Fruit fly (Drosophila melanogaster): ENCODE measurements around the gene CG31223.

DNA sequence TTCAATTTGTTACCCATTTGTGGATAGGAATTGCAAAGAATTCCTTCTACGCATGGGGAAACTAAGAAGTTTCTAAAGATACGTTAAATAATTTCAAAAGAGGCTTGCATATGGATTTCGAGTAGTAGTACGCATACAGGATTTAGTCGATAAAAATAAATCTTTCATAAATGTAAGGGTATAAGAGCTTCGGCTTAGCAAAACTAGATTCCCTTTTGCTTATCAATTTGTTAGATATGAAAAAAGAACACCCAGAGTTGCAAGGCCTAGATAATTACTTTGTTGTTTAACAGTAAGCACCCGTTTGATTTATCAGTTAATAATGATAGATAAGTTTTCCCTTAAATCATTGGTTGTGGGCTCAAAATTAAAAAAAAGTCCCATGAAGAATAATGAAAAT lies 14.6 kb downstream of the CG31223 start:
- TF ChIP-seq CG33017 (tag; optimal IDR thresholded peaks at IDR 0.05) (no peak), Mnt (GFP tag; optimal IDR thresholded peaks at IDR 0.05) (no peak), CG7101 (tag; optimal IDR thresholded peaks at IDR 0.05) (no peak), cic (GFP tag; optimal IDR thresholded peaks at IDR 0.05) (no peak), Hr96 (GFP tag; optimal IDR thresholded peaks at IDR 0.05) (no peak), CG1620 (GFP tag; optimal IDR thresholded peaks at IDR 0.05) (no peak), tj (GFP tag; optimal IDR thresholded peaks at IDR 0.05) (no peak), pad (GFP tag; optimal IDR thresholded peaks at IDR 0.05) (no peak), kay (GFP tag; ENCODE audit: borderline replicate concordance) (no peak), CG5204 (GFP tag; optimal IDR thresholded peaks at IDR 0.05) (no peak), toe (GFP tag; optimal IDR thresholded peaks at IDR 0.05) (no peak)
